Fruit fly (Drosophila melanogaster) whole organism, pupa: ENCODE data around the gene Cpr64Ab.

Experiments used
- CG10348 ChIP-seq: fragments of 200-800 bp; sonication (Bioruptor generic); IDR thresholded peaks from 2 replicates; pipeline ENCODE4 v1.3.6; 2022; ENCODE audit warnings: missing biosample characterization, missing genetic modification characterization
- CG12605 ChIP-seq: fragments of 200-800 bp; sonication (Bioruptor generic); IDR thresholded peaks from 2 replicates; pipeline ENCODE4 v1.3.6; 2022; ENCODE audit warnings: missing biosample characterization, missing genetic modification characterization
- CG13204 ChIP-seq: fragments of 200-800 bp; sonication (Bioruptor generic); optimal IDR thresholded peaks from 2 replicates; lab custom pipeline; 2018; ENCODE audit warnings: missing biosample characterization, mild to moderate bottlenecking, missing genetic modification characterization, moderate library complexity
- CG14655 ChIP-seq: fragments of 200-800 bp; sonication (Bioruptor generic); optimal IDR thresholded peaks from 3 replicates; lab custom pipeline; 2017; ENCODE audit warnings: mild to moderate bottlenecking, missing biosample characterization, missing genetic modification reagents, missing genetic modification characterization
- CG15710 ChIP-seq: fragments of 200-800 bp; sonication (Bioruptor generic); optimal IDR thresholded peaks from 2 replicates; lab custom pipeline; 2018; ENCODE audit warnings: missing biosample characterization, mild to moderate bottlenecking, missing genetic modification characterization, moderate library complexity
- CG17806 ChIP-seq: fragments of 200-800 bp; sonication (Bioruptor generic); optimal IDR thresholded peaks from 2 replicates; lab custom pipeline; 2018; ENCODE audit warnings: missing biosample characterization, mild to moderate bottlenecking, missing genetic modification characterization, moderate library complexity
- CG32121 ChIP-seq: fragments of 200-800 bp; sonication (Bioruptor generic); IDR thresholded peaks from 2 replicates; pipeline ENCODE4 v1.3.6; 2022; ENCODE audit warnings: missing biosample characterization, missing genetic modification characterization
- CG34367 ChIP-seq: fragments of 200-800 bp; sonication (Bioruptor generic); optimal IDR thresholded peaks from 2 replicates; lab custom pipeline; 2018; ENCODE audit warnings: missing biosample characterization, mild to moderate bottlenecking, missing genetic modification characterization
- CG4496 ChIP-seq: fragments of 200-800 bp; sonication (Bioruptor generic); IDR thresholded peaks from 3 replicates; pipeline ENCODE4 v1.3.6; 2022; ENCODE audit warnings: missing biosample characterization, missing genetic modification characterization
- CG8159 ChIP-seq: fragments of 200-800 bp; sonication (Bioruptor generic); optimal IDR thresholded peaks from 3 replicates; lab custom pipeline; 2018; ENCODE audit warnings: missing biosample characterization, mild to moderate bottlenecking, missing genetic modification characterization, moderate library complexity
- CG8301 ChIP-seq: fragments of 200-800 bp; sonication (Bioruptor generic); optimal IDR thresholded peaks from 2 replicates; lab custom pipeline; 2018; ENCODE audit warnings: missing biosample characterization, mild to moderate bottlenecking, missing genetic modification characterization
- CG9948 ChIP-seq: fragments of 200-800 bp; sonication (Bioruptor generic); optimal IDR thresholded peaks from 2 replicates; lab custom pipeline; 2018; ENCODE audit warnings: missing biosample characterization, mild to moderate bottlenecking, missing genetic modification characterization, moderate library complexity
- D1 ChIP-seq: fragments of 200-800 bp; sonication (Bioruptor generic); optimal IDR thresholded peaks from 2 replicates; lab custom pipeline; 2018; ENCODE audit warnings: missing biosample characterization, mild to moderate bottlenecking, missing genetic modification characterization, moderate library complexity
- EcR ChIP-seq: fragments of 200-800 bp; sonication (Bioruptor generic); optimal IDR thresholded peaks from 3 replicates; lab custom pipeline; 2019; ENCODE audit warnings: missing biosample characterization, missing genetic modification characterization, mild to moderate bottlenecking, moderate library complexity, missing genetic modification reagents
- Ets98B ChIP-seq: fragments of 200-800 bp; sonication (Bioruptor generic); IDR thresholded peaks from 2 replicates; pipeline ENCODE4 v1.3.6; 2022; ENCODE audit warnings: missing biosample characterization, missing genetic modification characterization
- Pif1A ChIP-seq: fragments of 200-800 bp; sonication (Bioruptor generic); optimal IDR thresholded peaks from 3 replicates; lab custom pipeline; 2016; ENCODE audit warnings: missing biosample characterization, missing genetic modification characterization
- Pif1B ChIP-seq: fragments of 200-800 bp; sonication (Bioruptor generic); optimal IDR thresholded peaks from 3 replicates; lab custom pipeline; 2016; ENCODE audit warnings: missing biosample characterization, missing genetic modification characterization
- Snoo ChIP-seq: fragments of 200-800 bp; sonication (Bioruptor generic); optimal IDR thresholded peaks from 3 replicates; lab custom pipeline; 2017; ENCODE audit warnings: missing biosample characterization, mild to moderate bottlenecking, missing genetic modification characterization, inconsistent platforms
- fd96Ca ChIP-seq: fragments of 200-800 bp; sonication (Bioruptor generic); IDR thresholded peaks from 3 replicates; pipeline ENCODE4 v1.3.6; 2022; ENCODE audit warnings: missing biosample characterization, missing genetic modification characterization
- gl ChIP-seq: fragments of 200-800 bp; sonication (Bioruptor generic); optimal IDR thresholded peaks from 2 replicates; lab custom pipeline; 2018; ENCODE audit warnings: missing biosample characterization, mild to moderate bottlenecking, missing genetic modification characterization
- rn ChIP-seq: fragments of 200-800 bp; sonication (Bioruptor generic); IDR thresholded peaks from 2 replicates; pipeline ENCODE4 v1.3.6; 2022; ENCODE audit warnings: missing biosample characterization, missing genetic modification characterization

Cpr64Ab gene

dm6 chr3L:4186659-4187058 is 24.7 kb downstream of the Cpr64Ab start, which contains the start of gene VhaM9.7-c:
Gene VhaM9.7-c (minus strand): TSS chr3L:4186865.
- peak; percentile 18 for TF ChIP-seq CG8159
- no peak for TF ChIP-seq CG13204
- 0 out of 2 replicates have a peak, but pooled peaks have one; percentile 11 for TF ChIP-seq rn
- peak; percentile 4 for TF ChIP-seq CG15710 (tag; lab: Kevin White, UChicago)
- no peak for TF ChIP-seq Pif1A (GFP tag; lab: Kevin White, UChicago)
- peak; percentile 6 for TF ChIP-seq D1

- TF ChIP-seq fd96Ca (GFP tag; lab: Robert Waterston, UW) (no peak), CG12605 (GFP tag; lab: Robert Waterston, UW) (0 out of 2 replicates have a peak, but pooled peaks have one; percentile 27)
These were observed 26.1 kb downstream of the Cpr64Ab start for dm6 chr3L:4185259-4185658.

- no peak for TF ChIP-seq D1
- TF ChIP-seq Pif1B (GFP tag; lab: Kevin White, UChicago) = no peak
- no peak for TF ChIP-seq gl (tag; lab: Kevin White, UChicago)
- no peak for TF ChIP-seq CG9948 (tag; lab: Kevin White, UChicago)
- no peak for TF ChIP-seq CG4496
- TF ChIP-seq CG15710 (tag; lab: Kevin White, UChicago) = no peak
- no peak for TF ChIP-seq rn
- TF ChIP-seq CG8159 = no peak
- TF ChIP-seq Snoo = no peak
- no peak for TF ChIP-seq EcR (GFP tag; lab: Kevin White, UChicago)
- no peak for TF ChIP-seq CG17806 (tag; lab: Kevin White, UChicago)
- TF ChIP-seq CG14655 (GFP tag; lab: Kevin White, UChicago) = no peak
These were observed 26.8 kb downstream of the Cpr64Ab start, which contains the start of gene Teh3 for dm6 chr3L:4184563-4184962. Gene Teh3 (minus strand): TSS chr3L:4184663.

dm6 chr3L:4177981-4178562 is 33.3 kb downstream of the Cpr64Ab start, which contains the start of gene Teh4:
Gene Teh4 (minus strand): TSS chr3L:4178270.
- TF ChIP-seq CG8159 = peak; percentile 47
- TF ChIP-seq Snoo = no peak
- TF ChIP-seq Ets98B (GFP tag; lab: Robert Waterston, UW) = no peak
- TF ChIP-seq CG4496 = peak; percentile 51; the same call in 2 of the 3 replicates
- TF ChIP-seq CG14655 (GFP tag; lab: Kevin White, UChicago) = peak; percentile 62

dm6 chr3L:4173584-4173983 is 37.8 kb downstream of the Cpr64Ab start, which contains the start of gene CG18675:
Gene CG18675 (plus strand): TSS chr3L:4173884.
- TF ChIP-seq fd96Ca (GFP tag; lab: Robert Waterston, UW) (no peak), Ets98B (GFP tag; lab: Robert Waterston, UW) (no peak), CG32121 (GFP tag; lab: Robert Waterston, UW) (no peak), CG9948 (tag; lab: Kevin White, UChicago) (no peak), CG34367 (tag; lab: Kevin White, UChicago) (no peak), CG17806 (tag; lab: Kevin White, UChicago) (no peak), CG10348 (GFP tag; lab: Robert Waterston, UW) (no peak), Snoo (no peak), CG15710 (tag; lab: Kevin White, UChicago) (no peak), CG8301 (no peak), gl (tag; lab: Kevin White, UChicago) (no peak)

dm6 chr3L:4169957-4170651 is 41.2 kb downstream of the Cpr64Ab start, which contains the start of gene Ero1L:
Gene Ero1L (plus strand): TSS chr3L:4170404.
- TF ChIP-seq fd96Ca (GFP tag; lab: Robert Waterston, UW) = 0 out of 3 replicates have a peak, but pooled peaks have one; percentile 50
- TF ChIP-seq CG8301 = no peak
- TF ChIP-seq gl (tag; lab: Kevin White, UChicago) = peak; percentile 18
- 0 out of 2 replicates have a peak, but pooled peaks have one; percentile 23 for TF ChIP-seq CG32121 (GFP tag; lab: Robert Waterston, UW)
- peak; percentile 4 for TF ChIP-seq CG15710 (tag; lab: Kevin White, UChicago)
- no peak for TF ChIP-seq CG34367 (tag; lab: Kevin White, UChicago)
- TF ChIP-seq CG8159 = peak; percentile 43
- TF ChIP-seq CG9948 (tag; lab: Kevin White, UChicago) = peak; percentile 39
- TF ChIP-seq rn = no peak
- TF ChIP-seq CG14655 (GFP tag; lab: Kevin White, UChicago) = no peak
- TF ChIP-seq CG17806 (tag; lab: Kevin White, UChicago) = peak; percentile 16
- peak; percentile 15 for TF ChIP-seq Pif1A (GFP tag; lab: Kevin White, UChicago)
- peak; percentile 91 for TF ChIP-seq D1

dm6 chr3L:4167353-4167842 is 43.9 kb downstream of the Cpr64Ab start, which contains the start of gene mas:
Gene mas (minus strand): TSS chr3L:4167464.
- TF ChIP-seq rn = no peak
- no peak for TF ChIP-seq Pif1B (GFP tag; lab: Kevin White, UChicago)
- no peak for TF ChIP-seq EcR (GFP tag; lab: Kevin White, UChicago)
- TF ChIP-seq CG4496 = no peak
- TF ChIP-seq CG15710 (tag; lab: Kevin White, UChicago) = no peak
- TF ChIP-seq CG17806 (tag; lab: Kevin White, UChicago) = no peak
- no peak for TF ChIP-seq gl (tag; lab: Kevin White, UChicago)
- TF ChIP-seq CG12605 (GFP tag; lab: Robert Waterston, UW) = no peak
- TF ChIP-seq CG32121 (GFP tag; lab: Robert Waterston, UW) = no peak
